Worm (Caenorhabditis elegans) whole organism, mixed stage, embryonic: ENCODE measurements around the gene C08E8.3.

Source experiments
- bed-3 ChIP-seq: fragments of 200-800 bp; sonication (Bioruptor generic); optimal IDR thresholded peaks from 3 replicates; lab custom pipeline; 2018; ENCODE audit warnings: mild to moderate bottlenecking, missing genetic modification characterization, moderate library complexity, missing compliant biosample characterization
- ceh-39 ChIP-seq: fragments of 150-350 bp; optimal IDR thresholded peaks from 2 replicates; lab custom pipeline; 2014; ENCODE audit warnings: missing biosample characterization, missing genetic modification characterization
- ceh-43 ChIP-seq: fragments of 200-800 bp; sonication (Bioruptor generic); optimal IDR thresholded peaks from 2 replicates; lab custom pipeline; 2018; ENCODE audit warnings: mild to moderate bottlenecking, missing genetic modification characterization, moderate library complexity, missing compliant biosample characterization
- ces-1 ChIP-seq: fragments of 150-350 bp; optimal IDR thresholded peaks from 2 replicates; lab custom pipeline; 2014; ENCODE audit warnings: missing biosample characterization, missing genetic modification reagents, missing genetic modification characterization
- cnd-1 ChIP-seq: fragments of 200-800 bp; sonication (Bioruptor generic); optimal IDR thresholded peaks from 2 replicates; lab custom pipeline; 2018; ENCODE audit warnings: mild to moderate bottlenecking, missing genetic modification characterization, missing compliant biosample characterization
- drap-1 ChIP-seq: fragments of 200-800 bp; sonication (Bioruptor generic); optimal IDR thresholded peaks from 3 replicates; lab custom pipeline; 2018; ENCODE audit warnings: mild to moderate bottlenecking, missing genetic modification characterization, missing compliant biosample characterization
- elt-3 ChIP-seq: fragments of 150-350 bp; optimal IDR thresholded peaks from 2 replicates; lab custom pipeline; 2014; ENCODE audit warnings: missing biosample characterization, missing genetic modification characterization
- ham-2 ChIP-seq: fragments of 200-800 bp; sonication (Bioruptor generic); optimal IDR thresholded peaks from 2 replicates; lab custom pipeline; 2018; ENCODE audit warnings: mild to moderate bottlenecking, missing genetic modification characterization, missing compliant biosample characterization
- hlh-1 ChIP-seq: fragments of 150-350 bp; optimal IDR thresholded peaks from 2 replicates; lab custom pipeline; 2014; ENCODE audit warnings: missing biosample characterization, missing genetic modification reagents, missing genetic modification characterization
- lin-13 ChIP-seq: fragments of 150-350 bp; optimal IDR thresholded peaks from 2 replicates; lab custom pipeline; 2014; ENCODE audit warnings: missing biosample characterization, missing genetic modification characterization
- lin-32 ChIP-seq: fragments of 200-800 bp; sonication (Bioruptor generic); optimal IDR thresholded peaks from 2 replicates; lab custom pipeline; 2018; ENCODE audit warnings: mild to moderate bottlenecking, missing genetic modification characterization, missing compliant biosample characterization
- lsy-2 ChIP-seq: fragments of 150-350 bp; optimal IDR thresholded peaks from 2 replicates; lab custom pipeline; 2014; ENCODE audit warnings: missing biosample characterization, missing genetic modification characterization
- mab-5 ChIP-seq: fragments of 150-350 bp; optimal IDR thresholded peaks from 2 replicates; lab custom pipeline; 2014; ENCODE audit warnings: missing biosample characterization, missing genetic modification characterization
- mep-1 ChIP-seq: fragments of 150-350 bp; optimal IDR thresholded peaks from 2 replicates; lab custom pipeline; 2017; ENCODE audit warnings: missing biosample characterization, missing genetic modification reagents, missing genetic modification characterization, inconsistent platforms
- mls-2 ChIP-seq: sonication (generic microtip); optimal IDR thresholded peaks from 2 replicates; lab custom pipeline; 2016; ENCODE audit warnings: mild to moderate bottlenecking, missing genetic modification characterization, moderate library complexity, missing compliant biosample characterization
- nhr-12 ChIP-seq: fragments of 150-350 bp; optimal IDR thresholded peaks from 2 replicates; lab custom pipeline; 2014; ENCODE audit warnings: missing biosample characterization, missing genetic modification characterization
- nhr-2 ChIP-seq: fragments of 150-350 bp; optimal IDR thresholded peaks from 2 replicates; lab custom pipeline; 2014; ENCODE audit warnings: missing biosample characterization, missing genetic modification characterization
- nhr-28 ChIP-seq: fragments of 150-350 bp; optimal IDR thresholded peaks from 2 replicates; lab custom pipeline; 2014; ENCODE audit warnings: missing biosample characterization, missing genetic modification characterization
- nhr-76 ChIP-seq: sonication (generic microtip); optimal IDR thresholded peaks from 2 replicates; lab custom pipeline; 2017; ENCODE audit warnings: missing biosample characterization, missing genetic modification characterization
- pha-4 ChIP-seq: fragments of 150-350 bp; optimal IDR thresholded peaks from 2 replicates; lab custom pipeline; 2018; ENCODE audit warnings: missing biosample characterization, missing genetic modification reagents, missing genetic modification characterization
- sem-2 ChIP-seq: fragments of 200-800 bp; sonication (Bioruptor generic); optimal IDR thresholded peaks from 2 replicates; lab custom pipeline; 2018; ENCODE audit warnings: mild to moderate bottlenecking, missing genetic modification characterization, missing compliant biosample characterization
- snpc-4 ChIP-seq: fragments of 150-350 bp; optimal IDR thresholded peaks from 2 replicates; lab custom pipeline; 2014; ENCODE audit warnings: missing biosample characterization, missing genetic modification characterization
- sptf-1 ChIP-seq: sonication (generic microtip); optimal IDR thresholded peaks from 2 replicates; lab custom pipeline; 2017; ENCODE audit warnings: mild to moderate bottlenecking, missing genetic modification characterization, moderate library complexity, missing compliant biosample characterization
- tbx-8 ChIP-seq: fragments of 200-800 bp; sonication (Bioruptor generic); optimal IDR thresholded peaks from 2 replicates; lab custom pipeline; 2018; ENCODE audit warnings: mild to moderate bottlenecking, missing genetic modification characterization, moderate library complexity, missing compliant biosample characterization
- unc-120 ChIP-seq: sonication (generic microtip); optimal IDR thresholded peaks from 2 replicates; lab custom pipeline; 2017; ENCODE audit warnings: missing genetic modification characterization, missing compliant biosample characterization; ENCODE audit not compliant: poor library complexity, severe bottlenecking
- unc-39 ChIP-seq: fragments of 150-350 bp; optimal IDR thresholded peaks from 2 replicates; lab custom pipeline; 2014; ENCODE audit warnings: missing biosample characterization, missing genetic modification characterization
- unc-62 ChIP-seq: fragments of 150-350 bp; optimal IDR thresholded peaks from 2 replicates; lab custom pipeline; 2014; ENCODE audit warnings: missing biosample characterization, missing genetic modification reagents, missing genetic modification characterization
- zip-8 ChIP-seq: fragments of 150-350 bp; optimal IDR thresholded peaks from 2 replicates; lab custom pipeline; 2014; ENCODE audit warnings: missing biosample characterization, missing genetic modification characterization
- ztf-11 ChIP-seq: fragments of 150-350 bp; optimal IDR thresholded peaks from 2 replicates; lab custom pipeline; 2014; ENCODE audit warnings: missing biosample characterization, missing genetic modification characterization

The C08E8.3 gene

DNA sequence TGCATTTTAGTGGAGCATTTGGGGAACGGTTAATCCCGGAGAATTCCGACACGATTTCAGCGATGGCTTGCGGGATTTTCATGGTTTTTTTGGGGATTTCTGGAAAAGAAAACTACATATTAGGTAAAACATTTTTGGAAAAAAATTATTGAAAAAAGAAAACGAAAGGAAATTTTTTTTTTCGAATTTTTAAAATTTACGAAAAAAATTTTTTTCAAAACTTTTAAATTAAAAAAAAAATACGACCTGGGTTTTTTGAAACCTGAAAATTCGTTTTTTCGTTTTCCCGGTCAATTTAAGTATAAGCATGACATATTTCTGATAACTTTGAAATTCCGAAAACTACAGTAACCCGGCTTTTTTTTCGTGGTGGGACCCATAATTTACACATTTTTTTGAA, 10.1 kb upstream of the C08E8.3 start, which contains the start of gene C08E8.10:
TSS of gene C08E8.10 (minus strand) at position 101 of the 400 bp plus-strand sequence.
- TF ChIP-seq lin-32 (GFP tag; lab: Kevin White, UChicago) (no peak), ces-1 (no peak), lsy-2 (no peak), mep-1 (tag; lab: Kevin White, UChicago) (no peak), ceh-43 (GFP tag; lab: Kevin White, UChicago) (no peak), nhr-12 (tag; lab: Kevin White, UChicago) (no peak), ceh-39 (tag; lab: Kevin White, UChicago) (no peak), hlh-1 (tag; lab: Kevin White, UChicago) (no peak), sptf-1 (tag; lab: Kevin White, UChicago) (no peak), mls-2 (tag; lab: Kevin White, UChicago) (no peak), unc-120 (tag; lab: Kevin White, UChicago) (no peak), mab-5 (tag; lab: Kevin White, UChicago) (no peak), unc-62 (GFP tag; lab: Kevin White, UChicago) (no peak), nhr-28 (tag; lab: Kevin White, UChicago) (no peak), sem-2 (GFP tag; lab: Kevin White, UChicago) (no peak), pha-4 (tag; lab: Kevin White, UChicago) (no peak), unc-39 (no peak)
- TF ChIP-seq, all 35 proteins: peak for 0

- TF ChIP-seq tbx-8 (GFP tag; lab: Kevin White, UChicago) (no peak), mls-2 (tag; lab: Kevin White, UChicago) (no peak), ham-2 (GFP tag; lab: Kevin White, UChicago) (no peak), drap-1 (GFP tag; lab: Kevin White, UChicago) (no peak)
Measured at ce11 chrV:18344194-18344593, 5.7 kb upstream of the C08E8.3 start.

DNA sequence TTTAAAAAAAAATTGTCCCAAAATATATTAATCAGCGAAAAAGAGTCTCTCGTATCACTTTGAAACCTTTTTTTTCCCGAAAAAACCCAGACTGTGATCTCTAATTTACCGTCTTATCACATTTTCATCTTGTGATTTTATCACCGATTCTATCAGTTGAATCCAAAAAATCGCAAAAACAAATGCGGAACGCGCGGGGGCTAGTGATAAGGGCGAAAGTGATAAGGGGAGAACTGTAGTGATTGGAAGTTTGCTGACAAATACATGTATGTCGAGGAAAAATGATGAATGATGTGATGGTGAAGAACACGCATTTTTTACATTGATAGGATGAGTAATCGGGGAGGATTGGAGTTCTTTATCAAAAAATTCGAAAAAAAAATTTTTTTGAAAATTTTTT, 3.8 kb upstream of the C08E8.3 start:
- TF ChIP-seq snpc-4 (no peak), drap-1 (GFP tag; lab: Kevin White, UChicago) (no peak), ceh-39 (tag; lab: Kevin White, UChicago) (no peak), elt-3 (tag; lab: Kevin White, UChicago) (peak; percentile 30), lin-32 (GFP tag; lab: Kevin White, UChicago) (no peak), bed-3 (GFP tag; lab: Kevin White, UChicago) (no peak)
- TF ChIP-seq, all 35 proteins: peak for 1

DNA sequence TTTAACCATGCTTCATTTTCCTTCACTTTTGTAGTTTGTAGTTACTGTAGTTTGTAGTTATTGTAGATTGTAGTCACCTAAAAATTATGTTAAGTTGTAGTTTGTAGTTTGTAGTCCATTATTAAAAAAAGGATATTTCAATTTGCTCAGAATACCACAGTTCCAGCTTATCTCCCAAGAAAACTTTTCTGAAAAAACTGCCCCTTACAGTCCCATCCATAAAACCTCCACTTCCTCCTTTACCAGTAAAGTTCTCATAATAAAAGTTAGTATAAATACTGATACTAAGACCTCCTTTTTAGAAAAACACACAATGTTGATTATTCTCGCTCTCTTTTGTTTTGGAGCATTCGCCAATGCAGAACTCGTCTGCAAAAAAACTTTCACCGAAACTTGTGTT, 792 bp downstream of the C08E8.3 start, which contains the start of gene C08E8.11:
TSS of gene C08E8.11 (plus strand) at position 301 of the 400 bp plus-strand sequence.
- TF ChIP-seq unc-62 (GFP tag; lab: Kevin White, UChicago) (no peak), pha-4 (tag; lab: Kevin White, UChicago) (no peak), nhr-28 (tag; lab: Kevin White, UChicago) (no peak), ces-1 (no peak)

DNA sequence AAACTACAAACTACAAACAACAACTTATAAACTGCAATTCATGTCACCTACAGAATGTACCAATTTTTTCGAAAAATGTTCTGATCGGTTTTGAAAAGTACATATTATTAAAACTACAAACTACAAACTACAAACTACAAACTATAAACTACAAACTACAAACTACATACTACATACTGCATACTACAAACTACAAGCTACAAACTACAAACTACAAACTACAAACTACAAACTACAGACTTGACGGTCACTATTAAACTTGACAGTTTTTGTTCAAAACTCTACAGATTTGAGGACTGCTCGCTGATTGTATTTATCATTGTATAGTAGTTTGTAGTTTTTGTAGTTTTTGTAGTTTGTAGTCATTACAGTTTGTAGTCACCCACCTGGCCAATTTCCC, 4.4 kb downstream of the C08E8.3 start:
- no peak for TF ChIP-seq lin-13
- no peak for TF ChIP-seq ham-2 (GFP tag; lab: Kevin White, UChicago)
- TF ChIP-seq nhr-2 (tag; lab: Kevin White, UChicago): no peak
- no peak for TF ChIP-seq ztf-11 (tag; lab: Kevin White, UChicago)
- TF ChIP-seq zip-8 (tag; lab: Kevin White, UChicago): no peak
- TF ChIP-seq lsy-2: no peak
- no peak for TF ChIP-seq hlh-1 (tag; lab: Kevin White, UChicago)
- TF ChIP-seq unc-39: no peak
- no peak for TF ChIP-seq mls-2 (tag; lab: Kevin White, UChicago)
- TF ChIP-seq cnd-1 (tag; lab: Kevin White, UChicago): no peak
- no peak for TF ChIP-seq snpc-4
- no peak for TF ChIP-seq elt-3 (tag; lab: Kevin White, UChicago)

ce11 chrV:18355742-18356141, 5.8 kb downstream of the C08E8.3 start, which contains the start of gene C08E8.2:
Gene C08E8.2, minus strand, starts transcription at chrV:18355842.
- TF ChIP-seq hlh-1 (tag; lab: Kevin White, UChicago) (no peak), nhr-76 (tag; lab: Kevin White, UChicago) (no peak)
